Worm (Caenorhabditis elegans) whole organism, young adult: ENCODE data around the gene ugt-53.

ENCODE experiments used
- B0336.3 ChIP-seq: fragments of 200-800 bp; sonication (Bioruptor generic); IDR thresholded peaks from 2 replicates; pipeline ENCODE4 v1.3.6; 2022; ENCODE audit warnings: missing genetic modification characterization, missing compliant biosample characterization
- C06A6.2 ChIP-seq: fragments of 200-800 bp; sonication (Bioruptor generic); conservative IDR thresholded peaks from 2 replicates; pipeline ENCODE4 v1.3.6; 2022; ENCODE audit warnings: missing genetic modification characterization, missing compliant biosample characterization
- F33H1.4 ChIP-seq: fragments of 200-800 bp; sonication (Bioruptor generic); IDR thresholded peaks from 2 replicates; pipeline ENCODE4 v1.3.6; 2022; ENCODE audit warnings: missing genetic modification reagents, missing genetic modification characterization, missing compliant biosample characterization
- F37B4.10 ChIP-seq: fragments of 200-800 bp; sonication (Bioruptor generic); IDR thresholded peaks from 2 replicates; pipeline ENCODE4 v1.3.6; 2022; ENCODE audit warnings: missing genetic modification characterization, missing compliant biosample characterization
- Y53G8AR.9 ChIP-seq: fragments of 200-800 bp; sonication (Bioruptor generic); conservative IDR thresholded peaks from 2 replicates; pipeline ENCODE4 v1.3.6; 2022; ENCODE audit warnings: missing genetic modification reagents, missing genetic modification characterization, missing compliant biosample characterization
- Y56A3A.18 ChIP-seq: fragments of 200-800 bp; sonication (Bioruptor generic); IDR thresholded peaks from 2 replicates; pipeline ENCODE4 v1.3.6; 2022; ENCODE audit warnings: missing genetic modification reagents, missing genetic modification characterization, missing compliant biosample characterization
- Y67H2A.10 ChIP-seq: fragments of 200-800 bp; sonication (Bioruptor generic); conservative IDR thresholded peaks from 2 replicates; pipeline ENCODE4 v1.3.6; 2022; ENCODE audit warnings: missing genetic modification reagents, missing genetic modification characterization, missing compliant biosample characterization
- atf-7 ChIP-seq: sonication (generic microtip); optimal IDR thresholded peaks from 2 replicates; lab custom pipeline; 2017; ENCODE audit warnings: mild to moderate bottlenecking, missing genetic modification characterization, missing compliant biosample characterization
- ceh-27 ChIP-seq: fragments of 200-800 bp; sonication (Bioruptor generic); optimal IDR thresholded peaks from 2 replicates; lab custom pipeline; 2018; ENCODE audit warnings: mild to moderate bottlenecking, missing genetic modification characterization, moderate library complexity, missing compliant biosample characterization
- chd-7 ChIP-seq: sonication (generic microtip); optimal IDR thresholded peaks from 2 replicates; lab custom pipeline; 2016; ENCODE audit warnings: mild to moderate bottlenecking, missing genetic modification characterization, moderate library complexity, missing compliant biosample characterization
- dox-1 ChIP-seq: fragments of 200-800 bp; sonication (Bioruptor generic); IDR thresholded peaks from 2 replicates; pipeline ENCODE4 v1.3.6; 2022; ENCODE audit warnings: missing genetic modification reagents, missing genetic modification characterization, missing compliant biosample characterization
- dpff-1 ChIP-seq: sonication (generic microtip); optimal IDR thresholded peaks from 2 replicates; lab custom pipeline; 2017; ENCODE audit warnings: mild to moderate bottlenecking, missing genetic modification characterization, missing compliant biosample characterization
- egrh-3 ChIP-seq: fragments of 200-800 bp; sonication (Bioruptor generic); IDR thresholded peaks from 2 replicates; pipeline ENCODE4 v1.3.6; 2022; ENCODE audit warnings: missing genetic modification reagents, missing genetic modification characterization, missing compliant biosample characterization
- ekl-4 ChIP-seq: fragments of 200-800 bp; sonication (Bioruptor generic); IDR thresholded peaks from 2 replicates; pipeline ENCODE4 v1.3.6; 2022; ENCODE audit warnings: missing genetic modification reagents, missing genetic modification characterization, missing compliant biosample characterization
- hsf-1 ChIP-seq: fragments of 200-800 bp; sonication (Bioruptor generic); IDR thresholded peaks from 2 replicates; pipeline ENCODE4 v1.3.6; 2022; ENCODE audit warnings: missing genetic modification reagents, missing genetic modification characterization, missing compliant biosample characterization
- let-526 ChIP-seq: fragments of 200-800 bp; sonication (Bioruptor generic); IDR thresholded peaks from 2 replicates; pipeline ENCODE4 v1.3.6; 2022; ENCODE audit warnings: missing genetic modification reagents, missing genetic modification characterization, missing compliant biosample characterization
- lin-54 ChIP-seq: fragments of 200-800 bp; sonication (Bioruptor generic); optimal IDR thresholded peaks from 2 replicates; lab custom pipeline; 2018; ENCODE audit warnings: mild to moderate bottlenecking, missing genetic modification characterization, missing compliant biosample characterization
- madf-10 ChIP-seq: sonication (generic microtip); optimal IDR thresholded peaks from 2 replicates; lab custom pipeline; 2016; ENCODE audit warnings: mild to moderate bottlenecking, missing genetic modification characterization, missing compliant biosample characterization
- madf-3 ChIP-seq: fragments of 200-800 bp; sonication (Bioruptor generic); IDR thresholded peaks from 2 replicates; pipeline ENCODE4 v1.3.6; 2022; ENCODE audit warnings: missing genetic modification reagents, missing genetic modification characterization, missing compliant biosample characterization
- mes-4 ChIP-seq: sonication (generic microtip); optimal IDR thresholded peaks from 2 replicates; lab custom pipeline; 2016; ENCODE audit warnings: missing genotype, missing genetic modification characterization, missing compliant biosample characterization
- nfya-2 ChIP-seq: fragments of 200-800 bp; sonication (Bioruptor generic); IDR thresholded peaks from 2 replicates; pipeline ENCODE4 v1.3.6; 2022; ENCODE audit warnings: missing genetic modification reagents, missing genetic modification characterization, missing compliant biosample characterization
- nfyb-1 ChIP-seq: fragments of 200-800 bp; sonication (Bioruptor generic); IDR thresholded peaks from 2 replicates; pipeline ENCODE4 v1.3.6; 2022; ENCODE audit warnings: missing genetic modification reagents, missing genetic modification characterization, missing compliant biosample characterization
- nhr-120 ChIP-seq: fragments of 200-800 bp; sonication (Bioruptor generic); IDR thresholded peaks from 2 replicates; pipeline ENCODE4 v1.3.6; 2022; ENCODE audit warnings: missing genetic modification characterization, missing compliant biosample characterization
- nhr-80 ChIP-seq: sonication (generic microtip); optimal IDR thresholded peaks from 2 replicates; lab custom pipeline; 2016; ENCODE audit warnings: missing genetic modification characterization, missing compliant biosample characterization
- nhr-90 ChIP-seq: sonication (generic microtip); optimal IDR thresholded peaks from 2 replicates; lab custom pipeline; 2016; ENCODE audit warnings: missing genotype, mild to moderate bottlenecking, missing genetic modification characterization, missing compliant biosample characterization
- repo-1 ChIP-seq: sonication (generic microtip); optimal IDR thresholded peaks from 2 replicates; lab custom pipeline; 2017; ENCODE audit warnings: mild to moderate bottlenecking, missing genetic modification characterization, missing compliant biosample characterization
- snpc-1.1 ChIP-seq: sonication (generic microtip); optimal IDR thresholded peaks from 2 replicates; lab custom pipeline; 2017; ENCODE audit warnings: missing genetic modification characterization, mild to moderate bottlenecking, missing compliant biosample characterization, antibody characterized with exemption, moderate library complexity, missing genotype, missing genetic modification reagents; ENCODE audit not compliant: insufficient read depth
- snpc-4 ChIP-seq, 5 experiments: fragments of 150-350 bp in 1 of 5; sonication (generic microtip) in 4 of 5; optimal IDR thresholded peaks; 2 replicates each; lab custom pipeline; 2014 to 2018; ENCODE audit warnings: missing genetic modification characterization in 5 of 5, missing biosample characterization in 3 of 5, antibody characterized with exemption in 2 of 5, mild to moderate bottlenecking in 2 of 5, missing compliant biosample characterization in 2 of 5, missing genotype in 2 of 5, moderate library complexity in 2 of 5, missing genetic modification reagents in 1 of 5
- ztf-22 ChIP-seq: fragments of 200-800 bp; sonication (Bioruptor generic); optimal IDR thresholded peaks from 2 replicates; lab custom pipeline; 2018; ENCODE audit warnings: mild to moderate bottlenecking, missing genetic modification characterization, moderate library complexity, missing compliant biosample characterization

ugt-53 gene

DNA sequence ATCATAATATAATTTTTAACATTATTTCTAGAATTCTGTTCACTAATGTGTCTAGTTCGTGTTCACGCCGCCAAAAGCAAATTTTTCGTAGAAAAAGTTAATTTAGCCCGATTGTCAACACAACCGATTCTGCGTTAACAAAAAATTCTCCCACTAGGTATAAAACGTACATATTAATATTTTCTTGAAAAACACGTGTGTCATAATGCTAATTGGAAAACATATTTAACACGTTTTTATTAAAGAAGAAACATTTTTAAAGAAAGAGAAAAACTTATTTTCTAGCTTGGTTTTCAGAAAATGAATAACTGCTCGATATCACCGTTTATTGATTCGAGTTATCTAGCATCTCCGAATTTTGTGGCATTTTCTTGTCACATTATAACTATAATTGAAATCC is 21.0 kb downstream of the ugt-53 start, which contains the start of gene srh-243 (continued):
- TF ChIP-seq nhr-120, result no peak

DNA sequence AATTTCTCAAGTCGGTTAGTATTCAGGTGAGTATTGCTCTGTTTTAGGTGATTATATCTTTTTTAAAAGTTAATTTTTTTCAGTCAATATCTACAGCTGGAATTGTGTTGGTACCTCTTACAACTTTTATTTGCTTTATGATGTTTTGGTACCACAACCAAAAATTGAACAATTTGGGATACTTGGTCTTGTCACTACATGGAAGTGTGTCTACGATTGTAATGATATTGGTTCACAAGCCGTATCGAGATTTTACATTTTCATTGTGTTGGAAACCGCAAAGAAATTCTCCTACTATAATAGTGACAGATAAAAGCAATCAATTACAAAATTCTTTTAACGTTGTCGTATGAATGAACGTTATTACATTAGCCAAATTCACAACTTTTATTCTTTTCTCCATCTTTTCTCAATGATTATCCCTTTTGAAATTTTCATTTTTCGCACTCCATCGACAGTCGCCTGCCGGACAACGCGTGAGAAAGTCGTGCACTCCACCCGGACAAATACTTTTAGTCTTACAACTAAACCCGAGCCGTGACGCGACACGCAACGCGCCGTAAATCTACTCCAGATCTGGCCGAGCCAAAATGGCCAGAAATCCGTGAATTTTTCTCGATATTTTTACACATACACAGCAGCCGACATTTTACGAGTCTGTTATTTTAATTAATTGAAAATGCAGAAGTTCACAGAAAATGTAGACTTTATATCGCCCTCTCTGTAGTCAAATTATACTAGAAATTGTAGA is 22.8 kb downstream of the ugt-53 start:
- peak; percentile 98 for TF ChIP-seq F37B4.10 (GFP tag; lab: Robert Waterston, UW)
- peak; percentile 69 for TF ChIP-seq nhr-80 (tag; lab: Kevin White, UChicago)
- TF ChIP-seq snpc-4 (GFP tag; optimal IDR thresholded peaks at IDR 0.05; lab: Kevin White, UChicago), result no peak
- TF ChIP-seq snpc-4 (tag; optimal IDR thresholded peaks at IDR 0.05; lab: Kevin White, UChicago), result peak in 2 of 4 experiments; percentile 7 to 86
- peak; percentile 50 for TF ChIP-seq ztf-22 (GFP tag; lab: Kevin White, UChicago)
- peak; percentile 62 for TF ChIP-seq nhr-90 (tag; lab: Kevin White, UChicago)
- TF ChIP-seq egrh-3 (GFP tag; lab: Robert Waterston, UW), result no peak
- peak; percentile 37; the same call in 1 of the 2 replicates for TF ChIP-seq B0336.3
- TF ChIP-seq let-526, result no peak
- TF ChIP-seq ceh-27 (GFP tag; lab: Kevin White, UChicago), result no peak
- TF ChIP-seq madf-10 (tag; lab: Kevin White, UChicago), result peak; percentile 29
- TF ChIP-seq snpc-1.1 (tag; lab: Kevin White, UChicago), result no peak
- peak; percentile 77 for TF ChIP-seq nfyb-1
- no peak for TF ChIP-seq C06A6.2 (GFP tag; lab: Robert Waterston, UW)
- peak; percentile 23; the same call in 1 of the 2 replicates for TF ChIP-seq dox-1 (GFP tag; lab: Robert Waterston, UW)
- TF ChIP-seq hsf-1, result peak; percentile 40; the same call in 1 of the 2 replicates
- TF ChIP-seq Y53G8AR.9 (GFP tag; lab: Robert Waterston, UW), result peak; percentile 62
- no peak for TF ChIP-seq dpff-1 (tag; lab: Kevin White, UChicago)
- TF ChIP-seq Y67H2A.10 (GFP tag; lab: Robert Waterston, UW), result no peak
- TF ChIP-seq Y56A3A.18 (GFP tag; lab: Robert Waterston, UW), result peak; percentile 16; the same call in 1 of the 2 replicates
- peak; percentile 14 for TF ChIP-seq lin-54 (GFP tag; lab: Kevin White, UChicago)
- TF ChIP-seq repo-1 (tag; lab: Kevin White, UChicago), result peak; percentile 45
- TF ChIP-seq F33H1.4 (GFP tag; lab: Robert Waterston, UW), result no peak
- TF ChIP-seq atf-7 (tag; lab: Kevin White, UChicago), result peak; percentile 11
- TF ChIP-seq chd-7 (tag; lab: Kevin White, UChicago), result peak; percentile 54

DNA sequence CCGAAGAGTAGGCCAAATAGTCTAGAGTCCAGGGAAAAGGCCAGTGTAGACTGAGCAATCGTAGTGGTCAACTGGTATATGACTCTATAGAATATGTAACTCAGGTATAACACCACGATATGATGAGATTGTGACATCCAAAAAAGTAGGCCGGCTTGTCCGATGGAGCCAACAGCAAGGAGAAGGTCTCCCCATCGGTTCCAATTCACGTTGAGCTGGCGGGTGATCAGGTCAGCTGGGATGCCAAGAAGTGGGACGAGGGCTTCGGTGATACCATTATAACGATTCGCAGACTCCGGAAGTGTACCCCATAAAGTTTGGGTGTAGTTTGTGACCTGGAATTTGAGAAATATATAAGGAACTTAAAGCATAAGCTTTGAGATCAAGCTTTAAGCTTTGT is 23.8 kb downstream of the ugt-53 start:
- TF ChIP-seq F37B4.10 (GFP tag; lab: Robert Waterston, UW) (peak; percentile 98), ekl-4 (no peak), madf-3 (GFP tag; lab: Robert Waterston, UW) (0 out of 2 replicates have a peak, but pooled peaks have one; percentile 20)

DNA sequence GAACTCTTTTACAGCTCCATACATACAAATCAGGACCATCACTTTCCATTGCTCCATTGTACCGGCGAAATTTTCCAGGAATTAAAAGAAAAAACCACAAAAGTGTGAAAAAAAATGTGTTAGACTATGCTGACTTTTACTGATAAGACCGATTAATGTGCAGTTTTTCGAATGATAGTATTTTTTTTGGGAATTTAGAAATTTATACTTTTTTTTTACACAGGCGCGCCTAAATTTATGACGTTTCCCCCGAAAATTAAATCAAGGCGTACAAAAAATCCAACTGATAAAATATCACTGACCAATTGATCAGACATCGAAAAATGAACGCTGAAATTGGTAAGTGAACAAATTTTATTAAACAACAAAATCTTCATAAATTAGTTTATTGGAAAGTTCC is 26.3 kb downstream of the ugt-53 start, which contains the start of gene folt-2:
TSS of gene folt-2 (minus strand) at position 179 of the 400 bp plus-strand sequence.
- TF ChIP-seq atf-7 (tag; lab: Kevin White, UChicago) (peak; percentile 5), madf-10 (tag; lab: Kevin White, UChicago) (no peak), nfya-2 (no peak), mes-4 (tag; lab: Kevin White, UChicago) (no peak), lin-54 (GFP tag; lab: Kevin White, UChicago) (no peak), nhr-80 (tag; lab: Kevin White, UChicago) (peak; percentile 76)
- TF ChIP-seq, all 124 proteins: peak for 2
